Worm (Caenorhabditis elegans): ENCODE measurements around the gene pde-12.

The pde-12 gene

DNA sequence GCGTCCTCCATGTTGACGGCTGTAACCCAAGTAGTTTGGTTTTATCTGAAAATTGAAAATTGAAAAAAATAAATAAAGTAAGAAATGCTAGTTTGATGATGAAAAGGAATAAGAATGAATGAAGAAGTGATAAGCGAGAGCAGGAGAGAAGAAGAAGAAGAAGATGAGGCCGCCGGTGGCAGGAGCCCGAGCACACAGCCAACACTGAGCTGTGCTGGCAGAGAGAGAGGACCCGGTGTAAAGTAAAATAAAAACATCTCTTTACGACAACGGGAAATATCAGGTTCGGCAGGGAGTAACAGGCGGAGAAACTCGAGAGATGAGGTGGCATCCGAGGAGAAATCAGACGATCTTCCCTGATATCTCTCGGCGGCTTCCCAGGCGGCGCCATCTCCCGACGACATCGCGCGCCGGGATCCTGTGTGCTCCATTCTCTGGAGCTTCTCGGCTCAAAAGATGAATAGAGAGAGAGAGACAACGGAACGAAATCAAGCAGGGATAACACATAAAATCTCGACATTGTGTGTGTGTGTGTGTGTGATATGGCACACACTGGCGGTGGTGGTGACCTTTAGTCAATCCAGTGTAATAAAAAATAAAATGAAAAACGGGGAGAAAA lies 27.9 kb downstream of the pde-12 start, which contains the start of gene sca-1 (continued):
- TF ChIP-seq him-1 (tag; optimal IDR thresholded peaks at IDR 0.05) (no peak), lir-1 (GFP tag; conservative IDR thresholded peaks at IDR 0.05) (no peak), F33H1.4 (GFP tag; IDR thresholded peaks at IDR 0.05) (no peak), let-526 (GFP tag; IDR thresholded peaks at IDR 0.05) (no peak), ceh-40 (GFP tag; IDR thresholded peaks at IDR 0.05) (no peak), Y79H2A.3 (GFP tag; conservative IDR thresholded peaks at IDR 0.05) (no peak), nfya-2 (GFP tag; IDR thresholded peaks at IDR 0.05) (no peak), Y53F4B.3 (GFP tag; IDR thresholded peaks at IDR 0.05) (no peak), madf-8 (GFP tag; conservative IDR thresholded peaks at IDR 0.05) (no peak), D2030.7 (GFP tag; IDR thresholded peaks at IDR 0.05) (no peak), sea-2 (GFP tag; IDR thresholded peaks at IDR 0.05) (no peak), T26A5.8 (tag; optimal IDR thresholded peaks at IDR 0.05) (no peak), hlh-26 (GFP tag; conservative IDR thresholded peaks at IDR 0.05) (no peak), Y53G8AR.9 (GFP tag; conservative IDR thresholded peaks at IDR 0.05) (no peak), repo-1 (tag; optimal IDR thresholded peaks at IDR 0.05) (peak; percentile 31), snpc-4 (GFP tag; optimal IDR thresholded peaks at IDR 0.05) (no peak), snpc-4 (tag; optimal IDR thresholded peaks at IDR 0.05) (no peak), hsf-1 (GFP tag; IDR thresholded peaks at IDR 0.05) (no peak), cebp-2 (GFP tag; IDR thresholded peaks at IDR 0.05) (no peak), snpc-1.1 (tag; optimal IDR thresholded peaks at IDR 0.05; ENCODE audit: insufficient read depth) (no peak), bed-1 (GFP tag; IDR thresholded peaks at IDR 0.05) (0 out of 2 replicates have a peak, but pooled peaks have one; percentile 17), sdz-38 (tag; optimal IDR thresholded peaks at IDR 0.05) (no peak), egl-18 (GFP tag; IDR thresholded peaks at IDR 0.05) (no peak), akir-1 (GFP tag; optimal IDR thresholded peaks at IDR 0.05) (no peak), zfh-2 (GFP tag; conservative IDR thresholded peaks at IDR 0.05) (peak; percentile 87), ceh-58 (GFP tag; IDR thresholded peaks at IDR 0.05) (no peak), ceh-27 (GFP tag; optimal IDR thresholded peaks at IDR 0.05) (no peak), ceh-91 (GFP tag; IDR thresholded peaks at IDR 0.05) (no peak), dpff-1 (tag; optimal IDR thresholded peaks at IDR 0.05) (no peak), F23B12.7 (tag; optimal IDR thresholded peaks at IDR 0.05; ENCODE audit: insufficient read depth) (no peak), F37B4.10 (GFP tag; IDR thresholded peaks at IDR 0.05) (0 out of 2 replicates have a peak, but pooled peaks have one; percentile 72), B0261.1 (tag; optimal IDR thresholded peaks at IDR 0.05) (no peak), T07F8.4 (tag; optimal IDR thresholded peaks at IDR 0.05) (no peak), lsl-1 (GFP tag; optimal IDR thresholded peaks at IDR 0.05) (no peak), unc-62 (GFP tag; optimal IDR thresholded peaks at IDR 0.05) (no peak), mes-4 (tag; optimal IDR thresholded peaks at IDR 0.05) (no peak), mel-28 (tag; optimal IDR thresholded peaks at IDR 0.05; ENCODE audit: borderline replicate concordance) (no peak), rcor-1 (GFP tag; IDR thresholded peaks at IDR 0.05) (no peak), lin-40 (tag; optimal IDR thresholded peaks at IDR 0.05) (no peak), cebp-1 (GFP tag; IDR thresholded peaks at IDR 0.05) (no peak), cebp-1 (tag; optimal IDR thresholded peaks at IDR 0.05) (no peak), B0336.3 (GFP tag; IDR thresholded peaks at IDR 0.05) (no peak), ztf-28 (GFP tag; IDR thresholded peaks at IDR 0.05) (no peak)

Data from whole organism, young adult.